Fruit fly (Drosophila melanogaster): ENCODE results near the gene sgg.

sgg gene

dm6 chrX:2608470-2609157 lies 25.1 kb upstream of the sgg start, which contains the start of gene Smyd3 (continued):
- TF ChIP-seq jumu (GFP tag; optimal IDR thresholded peaks at IDR 0.05) (peak; percentile 62), Ets65A (GFP tag) (peak; percentile 97), Six4 (GFP tag; optimal IDR thresholded peaks at IDR 0.05) (peak; percentile 42), gt (GFP tag; IDR thresholded peaks at IDR 0.05) (no peak), dati (GFP tag; IDR thresholded peaks at IDR 0.05) (peak; percentile 56; the same call in 1 of the 2 replicates), ac (GFP tag; optimal IDR thresholded peaks at IDR 0.05) (peak; percentile 30), CG12769 (tag; optimal IDR thresholded peaks at IDR 0.05) (no peak), trh (GFP tag; optimal IDR thresholded peaks at IDR 0.05) (no peak), bab2 (GFP tag; optimal IDR thresholded peaks at IDR 0.05) (peak; percentile 73), CG8765 (GFP tag; IDR thresholded peaks at IDR 0.05) (peak; percentile 61), CG9797 (GFP tag; optimal IDR thresholded peaks at IDR 0.05) (no peak), ssp (GFP tag; IDR thresholded peaks at IDR 0.05) (peak; percentile 60), CG17361 (GFP tag; IDR thresholded peaks at IDR 0.05) (peak; percentile 66), CG12744 (GFP tag; optimal IDR thresholded peaks at IDR 0.05) (peak; percentile 67), CG1024 (GFP tag; IDR thresholded peaks at IDR 0.05) (peak; percentile 60), chn (GFP tag; optimal IDR thresholded peaks at IDR 0.05) (peak; percentile 76), ftz-f1 (GFP tag; optimal IDR thresholded peaks at IDR 0.05) (peak; percentile 75), CG12071 (GFP tag; optimal IDR thresholded peaks at IDR 0.05) (peak; percentile 53), CG14014 (GFP tag; IDR thresholded peaks at IDR 0.05) (peak; percentile 85), slbo (GFP tag; IDR thresholded peaks at IDR 0.05) (peak; percentile 88), bigmax (GFP tag; optimal IDR thresholded peaks at IDR 0.05) (no peak), CG10565 (GFP tag; optimal IDR thresholded peaks at IDR 0.05) (no peak), zfh1 (GFP tag; IDR thresholded peaks at IDR 0.05) (peak; percentile 87), trem (tag; optimal IDR thresholded peaks at IDR 0.05) (peak; percentile 56), fd3F (GFP tag; optimal IDR thresholded peaks at IDR 0.05) (peak; percentile 63), Blimp-1 (GFP tag; optimal IDR thresholded peaks at IDR 0.05) (no peak), Nf-YB (GFP tag; optimal IDR thresholded peaks at IDR 0.05) (peak; percentile 34), vnd (GFP tag; IDR thresholded peaks at IDR 0.05; ENCODE audit: partially characterized antibody) (no peak), hb (GFP tag; IDR thresholded peaks at IDR 0.05; ENCODE audit: partially characterized antibody) (no peak), kah (GFP tag; optimal IDR thresholded peaks at IDR 0.05) (peak; percentile 23), Gug (GFP tag; IDR thresholded peaks at IDR 0.05) (peak; percentile 87), Ptx1 (GFP tag; IDR thresholded peaks at IDR 0.05) (peak; percentile 89), Fer2 (tag; optimal IDR thresholded peaks at IDR 0.05) (peak; percentile 6), gro (GFP tag; optimal IDR thresholded peaks at IDR 0.05) (peak; percentile 89), Usf (GFP tag; optimal IDR thresholded peaks at IDR 0.05) (peak; percentile 54), Awh (GFP tag; IDR thresholded peaks at IDR 0.05) (peak; percentile 82), CG17385 (GFP tag; optimal IDR thresholded peaks at IDR 0.05) (peak; percentile 67), Eip74EF (GFP tag; optimal IDR thresholded peaks at IDR 0.05) (no peak), da (GFP tag; optimal IDR thresholded peaks at IDR 0.05) (peak; percentile 17), zen (tag; optimal IDR thresholded peaks at IDR 0.05) (peak; percentile 44), CG34376 (GFP tag; optimal IDR thresholded peaks at IDR 0.05) (peak; percentile 42), tx (GFP tag; optimal IDR thresholded peaks at IDR 0.05) (peak; percentile 48), Vsx1 (GFP tag; optimal IDR thresholded peaks at IDR 0.05) (no peak), NFAT (GFP tag; IDR thresholded peaks at IDR 0.05) (peak; percentile 87), Dll (GFP tag; IDR thresholded peaks at IDR 0.05; ENCODE audit: partially characterized antibody) (no peak), Med (GFP tag) (peak; percentile 97), Lhr (GFP tag; optimal IDR thresholded peaks at IDR 0.05) (no peak), CG6791 (GFP tag; IDR thresholded peaks at IDR 0.05; ENCODE audit: partially characterized antibody) (no peak), vvl (GFP tag; IDR thresholded peaks at IDR 0.05) (peak; percentile 88), Elba2 (GFP tag; optimal IDR thresholded peaks at IDR 0.05) (no peak)

Data from whole organism, embryonic.